Fruit fly (Drosophila melanogaster): Measurements from ENCODE around the gene CG33310.

Gene CG33310

DNA sequence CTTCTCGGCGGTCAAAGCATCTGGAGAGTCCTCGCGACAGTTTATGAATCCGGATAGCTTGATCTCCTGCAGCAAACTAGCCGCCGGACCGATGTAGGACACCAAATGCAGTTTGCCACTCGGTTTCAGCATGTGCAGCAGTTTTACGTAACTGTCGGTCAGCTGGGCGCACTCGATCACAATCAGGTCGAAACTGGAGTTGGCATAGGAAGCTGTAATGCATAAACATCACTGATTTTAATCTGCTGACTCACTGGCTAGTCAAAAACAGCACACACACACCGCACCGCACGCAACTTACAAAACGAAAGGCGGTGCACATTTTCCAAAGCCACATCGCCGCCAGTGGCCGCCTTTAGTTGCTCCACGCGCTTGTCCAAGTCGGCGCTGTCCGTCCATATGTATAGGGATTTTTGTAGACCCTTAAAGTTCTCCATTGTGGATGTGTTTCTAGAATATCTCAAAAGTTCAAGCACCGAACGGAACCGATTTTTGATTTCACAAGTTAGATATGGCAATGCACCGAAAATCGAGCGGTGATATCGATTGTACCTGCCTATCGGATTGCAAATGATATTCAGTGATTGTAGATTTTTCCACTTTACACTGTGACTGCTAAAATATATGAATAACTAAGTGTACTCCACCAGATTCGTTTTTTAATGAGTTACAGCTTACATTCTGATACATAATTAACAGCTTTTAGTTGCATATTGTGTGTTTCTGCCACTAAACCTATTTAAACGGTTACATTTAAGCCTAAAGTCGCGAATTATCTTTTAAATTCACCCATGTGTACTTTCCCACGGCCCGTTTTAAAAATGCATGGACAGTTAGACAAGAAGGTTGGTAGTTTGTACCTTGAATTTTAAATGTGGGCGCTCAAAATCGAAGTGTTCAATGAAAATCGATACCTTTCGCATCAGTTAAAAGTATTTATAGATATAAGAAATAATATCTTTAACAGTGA is 11.9 kb downstream of the CG33310 start, which contains the start of gene CIAPIN1 (continued):
- TF ChIP-seq vvl (GFP tag; IDR thresholded peaks at IDR 0.05) = 0 out of 2 replicates have a peak, but pooled peaks have one; percentile 6
- peak; percentile 63 for TF ChIP-seq tna (GFP tag; IDR thresholded peaks at IDR 0.05; ENCODE audit: partially characterized antibody)
- peak; percentile 46 for TF ChIP-seq CG14860 (GFP tag; IDR thresholded peaks at IDR 0.05; ENCODE audit: partially characterized antibody)
- TF ChIP-seq az2 (GFP tag; optimal IDR thresholded peaks at IDR 0.05) = no peak
- no peak for TF ChIP-seq CG8089 (GFP tag; optimal IDR thresholded peaks at IDR 0.05)
- TF ChIP-seq Opbp (GFP tag; IDR thresholded peaks at IDR 0.05; ENCODE audit: partially characterized antibody) = peak; percentile 54; the same call in 2 of the 3 replicates
- TF ChIP-seq eyg (GFP tag; optimal IDR thresholded peaks at IDR 0.05) = no peak
- TF ChIP-seq CG7839 (tag; optimal IDR thresholded peaks at IDR 0.05) = no peak
- TF ChIP-seq HLHmδ (GFP tag; optimal IDR thresholded peaks at IDR 0.05) = no peak
- TF ChIP-seq CG16779 (GFP tag; IDR thresholded peaks at IDR 0.05) = no peak
- TF ChIP-seq ham (GFP tag; IDR thresholded peaks at IDR 0.05) = no peak
- TF ChIP-seq Bgb (GFP tag; IDR thresholded peaks at IDR 0.05; ENCODE audit: partially characterized antibody) = peak; percentile 52
- no peak for TF ChIP-seq Lhr (GFP tag; optimal IDR thresholded peaks at IDR 0.05)
- peak in 1 of 2 experiments; percentile 32 for TF ChIP-seq tll (GFP tag; optimal IDR thresholded peaks at IDR 0.05)
- TF ChIP-seq row (GFP tag; IDR thresholded peaks at IDR 0.05) = peak; percentile 16
- no peak for TF ChIP-seq CG18476 (GFP tag; optimal IDR thresholded peaks at IDR 0.05)
- peak; percentile 65 for TF ChIP-seq bbx (GFP tag; IDR thresholded peaks at IDR 0.05; ENCODE audit: partially characterized antibody)
- TF ChIP-seq klu (GFP tag; IDR thresholded peaks at IDR 0.05) = no peak
- TF ChIP-seq lola (GFP tag; optimal IDR thresholded peaks at IDR 0.05) = peak in 1 of 3 experiments; percentile 16
- no peak for TF ChIP-seq so (GFP tag; IDR thresholded peaks at IDR 0.05)
- TF ChIP-seq stwl (tag; optimal IDR thresholded peaks at IDR 0.05) = peak; percentile 28
- peak; percentile 40; the same call in 1 of the 3 replicates for TF ChIP-seq CG7963 (GFP tag; IDR thresholded peaks at IDR 0.05; ENCODE audit: partially characterized antibody)
- TF ChIP-seq Fer2 (tag; optimal IDR thresholded peaks at IDR 0.05) = no peak
- peak; percentile 67; the same call in 2 of the 3 replicates for TF ChIP-seq CG6791 (GFP tag; IDR thresholded peaks at IDR 0.05; ENCODE audit: partially characterized antibody)
- TF ChIP-seq jumu (GFP tag; optimal IDR thresholded peaks at IDR 0.05) = no peak
- 0 out of 4 replicates have a peak, but pooled peaks have one; percentile 32 for TF ChIP-seq chinmo (GFP tag; IDR thresholded peaks at IDR 0.05; ENCODE audit: partially characterized antibody)
- no peak for TF ChIP-seq CG17912 (GFP tag; optimal IDR thresholded peaks at IDR 0.05)
- TF ChIP-seq Oaz (GFP tag; IDR thresholded peaks at IDR 0.05) = no peak
- peak; percentile 66 for TF ChIP-seq nerfin-2 (GFP tag; IDR thresholded peaks at IDR 0.05; ENCODE audit: partially characterized antibody)
- no peak for TF ChIP-seq Dad (GFP tag; optimal IDR thresholded peaks at IDR 0.05)
- no peak for TF ChIP-seq Sin3A (optimal IDR thresholded peaks at IDR 0.05)
- no peak; the same call in none of the 2 replicates for TF ChIP-seq Scr (GFP tag; IDR thresholded peaks at IDR 0.05; ENCODE audit: partially characterized antibody)
- TF ChIP-seq ind (GFP tag; optimal IDR thresholded peaks at IDR 0.05) = no peak
- TF ChIP-seq Dref (GFP tag; IDR thresholded peaks at IDR 0.05) = peak; percentile 78
- no peak for TF ChIP-seq luna (GFP tag; optimal IDR thresholded peaks at IDR 0.05)
- no peak for TF ChIP-seq CG31388 (GFP tag; optimal IDR thresholded peaks at IDR 0.05)
- TF ChIP-seq ato (GFP tag; IDR thresholded peaks at IDR 0.05; ENCODE audit: partially characterized antibody) = peak; percentile 62; the same call in 1 of the 2 replicates
- TF ChIP-seq CG17328 (GFP tag; IDR thresholded peaks at IDR 0.05) = no peak
- TF ChIP-seq CG15514 (GFP tag; optimal IDR thresholded peaks at IDR 0.05) = peak; percentile 83
- peak; percentile 50 for TF ChIP-seq amos (GFP tag; IDR thresholded peaks at IDR 0.05; ENCODE audit: partially characterized antibody)
- no peak for TF ChIP-seq CG13624 (GFP tag; optimal IDR thresholded peaks at IDR 0.05)
- TF ChIP-seq CG42726 (GFP tag; IDR thresholded peaks at IDR 0.05; ENCODE audit: partially characterized antibody) = 0 out of 2 replicates have a peak, but pooled peaks have one; percentile 51
- no peak for TF ChIP-seq CG11456 (GFP tag; IDR thresholded peaks at IDR 0.05)
- no peak for TF ChIP-seq Eip74EF (GFP tag; optimal IDR thresholded peaks at IDR 0.05)
- peak; percentile 12 for TF ChIP-seq Myb (GFP tag; optimal IDR thresholded peaks at IDR 0.05)
- TF ChIP-seq shn (GFP tag; optimal IDR thresholded peaks at IDR 0.05) = no peak
